ENCODE assay signal across 2 worm cellular contexts in the genomic region with DNA sequence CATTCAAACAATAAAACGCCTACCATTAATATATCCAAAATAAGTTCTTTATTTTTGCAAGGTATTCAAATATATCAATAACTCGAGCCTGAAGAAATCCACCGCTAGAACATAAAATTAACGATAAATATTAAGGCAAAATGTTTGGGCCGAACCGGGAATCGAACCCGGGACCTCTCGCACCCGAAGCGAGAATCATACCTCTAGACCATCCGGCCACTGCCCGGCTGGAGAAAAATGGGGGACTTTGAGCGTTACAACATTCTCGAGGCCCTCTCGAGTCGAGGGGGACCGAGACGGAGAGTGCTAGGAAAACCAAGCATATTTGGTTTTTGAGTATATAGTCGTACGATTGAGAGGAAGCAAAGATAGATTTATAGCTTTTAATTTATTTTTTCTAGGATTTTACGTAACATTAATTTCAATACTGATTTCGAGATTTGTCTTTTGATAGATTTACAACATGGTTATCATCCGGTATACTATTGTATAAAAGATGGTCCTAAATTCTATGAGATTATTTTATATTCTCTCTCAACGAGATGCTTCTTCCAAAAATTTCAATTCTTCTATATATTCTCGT.
TF ChIP-seq lines count a peak whose summit lies in the region.

A gene (plus strand): TSS at position 533 of the 583 bp plus-strand sequence.

TF ChIP-seq in whole organism, L1 larva, 84 proteins besides CTCF, POLR2A, EP300 and RAD21 (continued from another document):
- no peak for TF ChIP-seq hpl-2 (GFP tag; optimal IDR thresholded peaks at IDR 0.05; lab: Kevin White, UChicago)
- TF ChIP-seq hlh-4 (tag; optimal IDR thresholded peaks at IDR 0.05; lab: Kevin White, UChicago), result no peak
- no peak for TF ChIP-seq nhr-19 (GFP tag; conservative IDR thresholded peaks at IDR 0.05; lab: Robert Waterston, UW)

TF ChIP-seq in whole organism, young adult, 124 proteins besides CTCF, POLR2A, EP300 and RAD21 (continued from another document):
- peak; percentile 43 for TF ChIP-seq snpc-4 (GFP tag; optimal IDR thresholded peaks at IDR 0.05; lab: Kevin White, UChicago)
- TF ChIP-seq snpc-4 (tag; optimal IDR thresholded peaks at IDR 0.05; lab: Kevin White, UChicago), result peak in 1 of 4 experiments; percentile 36
- no peak for TF ChIP-seq B0019.2 (GFP tag; conservative IDR thresholded peaks at IDR 0.05; lab: Robert Waterston, UW)
- no peak for TF ChIP-seq bed-1 (GFP tag; IDR thresholded peaks at IDR 0.05; lab: Robert Waterston, UW)
- no peak for TF ChIP-seq ceh-58 (GFP tag; IDR thresholded peaks at IDR 0.05; lab: Robert Waterston, UW)
- no peak for TF ChIP-seq nhr-80 (tag; optimal IDR thresholded peaks at IDR 0.05; lab: Kevin White, UChicago)
- peak; percentile 90 for TF ChIP-seq tbp1 (GFP tag; optimal IDR thresholded peaks at IDR 0.05; lab: Kevin White, UChicago)
- no peak for TF ChIP-seq mes-4 (tag; optimal IDR thresholded peaks at IDR 0.05; lab: Kevin White, UChicago)
- no peak for TF ChIP-seq dpff-1 (tag; optimal IDR thresholded peaks at IDR 0.05; lab: Kevin White, UChicago)
- TF ChIP-seq hlh-12 (tag; optimal IDR thresholded peaks at IDR 0.05; lab: Kevin White, UChicago), result no peak
- TF ChIP-seq egl-44 (GFP tag; IDR thresholded peaks at IDR 0.05; lab: Robert Waterston, UW), result no peak
- no peak for TF ChIP-seq F57A8.1 (GFP tag; optimal IDR thresholded peaks at IDR 0.05; lab: Kevin White, UChicago)
- TF ChIP-seq athp-1 (tag; optimal IDR thresholded peaks at IDR 0.05; lab: Kevin White, UChicago), result no peak
- no peak for TF ChIP-seq C06A6.2 (GFP tag; conservative IDR thresholded peaks at IDR 0.05; lab: Robert Waterston, UW)
- TF ChIP-seq hmg-1.2 (GFP tag; IDR thresholded peaks at IDR 0.05; lab: Robert Waterston, UW), result peak; percentile 50
- no peak for TF ChIP-seq B0336.3 (GFP tag; IDR thresholded peaks at IDR 0.05; lab: Robert Waterston, UW)
- peak; percentile 17; the same call in 1 of the 2 replicates for TF ChIP-seq madf-6 (GFP tag; IDR thresholded peaks at IDR 0.05; lab: Robert Waterston, UW)
- TF ChIP-seq pbrm-1 (GFP tag; IDR thresholded peaks at IDR 0.05; lab: Robert Waterston, UW), result peak; percentile 45; the same call in 1 of the 2 replicates
- TF ChIP-seq rcor-1 (GFP tag; IDR thresholded peaks at IDR 0.05; lab: Robert Waterston, UW), result 0 out of 2 replicates have a peak, but pooled peaks have one; percentile 26
